Worm (Caenorhabditis elegans): ENCODE measurements around the gene C36A4.10.

Gene C36A4.10

ce11 chrIII:3799213-3799612 lies 32.1 kb downstream of the C36A4.10 start (continued):
- TF ChIP-seq hmg-1.1 (GFP tag; IDR thresholded peaks at IDR 0.05), result peak; percentile 36
- no peak for TF ChIP-seq fos-1 (tag; optimal IDR thresholded peaks at IDR 0.05)
- TF ChIP-seq ZK337.2 (GFP tag; IDR thresholded peaks at IDR 0.05), result no peak
- TF ChIP-seq pqm-1 (tag; optimal IDR thresholded peaks at IDR 0.05), result peak; percentile 46
- TF ChIP-seq T20F7.1 (GFP tag; optimal IDR thresholded peaks at IDR 0.05), result no peak
- TF ChIP-seq aly-2 (tag; optimal IDR thresholded peaks at IDR 0.05), result no peak
- no peak for TF ChIP-seq nhr-6 (tag; optimal IDR thresholded peaks at IDR 0.05)
- TF ChIP-seq lin-13 (GFP tag; optimal IDR thresholded peaks at IDR 0.05), result no peak
- TF ChIP-seq nhr-111 (GFP tag; optimal IDR thresholded peaks at IDR 0.05), result no peak
- TF ChIP-seq ceh-32 (tag; optimal IDR thresholded peaks at IDR 0.05; ENCODE audit: poor library complexity), result no peak
- no peak for TF ChIP-seq dpl-1 (GFP tag; optimal IDR thresholded peaks at IDR 0.05)
- no peak for TF ChIP-seq T26A8.4 (GFP tag; IDR thresholded peaks at IDR 0.05)
- TF ChIP-seq ceh-44 (GFP tag; IDR thresholded peaks at IDR 0.05), result no peak
- peak; percentile 58 for TF ChIP-seq mep-1 (tag; optimal IDR thresholded peaks at IDR 0.05)
- TF ChIP-seq lsy-2 (tag; optimal IDR thresholded peaks at IDR 0.05), result no peak
- no peak for TF ChIP-seq lin-38 (GFP tag; IDR thresholded peaks at IDR 0.05)
- TF ChIP-seq nhr-25 (tag; optimal IDR thresholded peaks at IDR 0.05; ENCODE audit: borderline replicate concordance, insufficient read depth), result no peak
- TF ChIP-seq nhr-237 (tag; optimal IDR thresholded peaks at IDR 0.05), result no peak
- no peak for TF ChIP-seq daf-8 (GFP tag; IDR thresholded peaks at IDR 0.05)
- no peak for TF ChIP-seq lim-7 (GFP tag; IDR thresholded peaks at IDR 0.05)
- no peak for TF ChIP-seq hif-1 (tag; optimal IDR thresholded peaks at IDR 0.05)
- no peak for TF ChIP-seq F37D6.2 (tag; optimal IDR thresholded peaks at IDR 0.05)
- TF ChIP-seq ctbp-1 (GFP tag; IDR thresholded peaks at IDR 0.05), result no peak
- no peak for TF ChIP-seq nhr-76 (tag; optimal IDR thresholded peaks at IDR 0.05)
- TF ChIP-seq lin-29 (GFP tag; IDR thresholded peaks at IDR 0.05), result no peak
- no peak for TF ChIP-seq mxl-2 (GFP tag; conservative IDR thresholded peaks at IDR 0.05)
- no peak for TF ChIP-seq zfp-2 (tag; optimal IDR thresholded peaks at IDR 0.05)
- no peak for TF ChIP-seq dmd-9 (GFP tag; IDR thresholded peaks at IDR 0.05)
- TF ChIP-seq lin-39 (tag; optimal IDR thresholded peaks at IDR 0.05), result no peak
- TF ChIP-seq mxl-3 (GFP tag; optimal IDR thresholded peaks at IDR 0.05), result peak; percentile 79
- TF ChIP-seq sdz-12 (GFP tag; optimal IDR thresholded peaks at IDR 0.05), result no peak
- peak; percentile 1 for TF ChIP-seq duxl-1 (tag; optimal IDR thresholded peaks at IDR 0.05; ENCODE audit: poor library complexity)
- no peak for TF ChIP-seq F26F4.8 (GFP tag; conservative IDR thresholded peaks at IDR 0.05)
- no peak for TF ChIP-seq F10B5.3 (tag; optimal IDR thresholded peaks at IDR 0.05)
- no peak for TF ChIP-seq nhr-77 (tag; optimal IDR thresholded peaks at IDR 0.05)
- TF ChIP-seq jun-1 (tag; optimal IDR thresholded peaks at IDR 0.05), result no peak
- no peak for TF ChIP-seq cey-2 (tag; optimal IDR thresholded peaks at IDR 0.05; ENCODE audit: borderline replicate concordance, insufficient read depth)
- peak; percentile 77 for TF ChIP-seq hlh-11 (tag; optimal IDR thresholded peaks at IDR 0.05)
- peak; percentile 43 for TF ChIP-seq aha-1 (tag)
- no peak for TF ChIP-seq zip-11 (GFP tag; IDR thresholded peaks at IDR 0.05)
- TF ChIP-seq F49E8.2 (tag; optimal IDR thresholded peaks at IDR 0.05; ENCODE audit: borderline replicate concordance), result no peak
- peak; percentile 22 for TF ChIP-seq nhr-10 (tag; optimal IDR thresholded peaks at IDR 0.05)
- TF ChIP-seq mdt-29 (GFP tag; IDR thresholded peaks at IDR 0.05), result no peak
- TF ChIP-seq egl-27 (tag; optimal IDR thresholded peaks at IDR 0.05), result no peak
- no peak for TF ChIP-seq Y5F2A.4 (GFP tag; optimal IDR thresholded peaks at IDR 0.05)
- TF ChIP-seq dve-1 (tag; optimal IDR thresholded peaks at IDR 0.05; ENCODE audit: insufficient read depth), result peak; percentile 81
- no peak for TF ChIP-seq daf-12 (tag; optimal IDR thresholded peaks at IDR 0.05)
- TF ChIP-seq arid-1 (GFP tag; conservative IDR thresholded peaks at IDR 0.05), result no peak
- no peak for TF ChIP-seq fkh-10 (GFP tag; optimal IDR thresholded peaks at IDR 0.05)
- TF ChIP-seq tra-1 (GFP tag; IDR thresholded peaks at IDR 0.05), result no peak
- TF ChIP-seq F44E2.7 (GFP tag; IDR thresholded peaks at IDR 0.05), result no peak
